Worm (Caenorhabditis elegans) whole organism, young adult: ENCODE data around the gene F09F9.5.

Experiments
- B0019.2 ChIP-seq: fragments of 200-800 bp; sonication (Bioruptor generic); conservative IDR thresholded peaks from 2 replicates; pipeline ENCODE4 v1.3.6; 2022; ENCODE audit warnings: missing genetic modification reagents, missing genetic modification characterization, missing compliant biosample characterization
- B0035.1 ChIP-seq: sonication (generic microtip); optimal IDR thresholded peaks from 2 replicates; lab custom pipeline; 2016; ENCODE audit warnings: missing genetic modification characterization, mild to moderate bottlenecking, missing compliant biosample characterization, missing genotype, missing genetic modification reagents
- F10E7.11 ChIP-seq: sonication (generic microtip); optimal IDR thresholded peaks from 2 replicates; lab custom pipeline; 2017; ENCODE audit warnings: mild to moderate bottlenecking, missing genetic modification characterization, moderate library complexity, missing compliant biosample characterization
- F22D6.2 ChIP-seq: sonication (generic microtip); optimal IDR thresholded peaks from 2 replicates; lab custom pipeline; 2016; ENCODE audit warnings: mild to moderate bottlenecking, missing genetic modification characterization, missing compliant biosample characterization
- F23B12.7 ChIP-seq: sonication (generic microtip); optimal IDR thresholded peaks from 2 replicates; lab custom pipeline; 2017; ENCODE audit warnings: missing genetic modification characterization, mild to moderate bottlenecking, missing compliant biosample characterization, antibody characterized with exemption, moderate library complexity; ENCODE audit not compliant: insufficient read depth
- F33H1.4 ChIP-seq: fragments of 200-800 bp; sonication (Bioruptor generic); IDR thresholded peaks from 2 replicates; pipeline ENCODE4 v1.3.6; 2022; ENCODE audit warnings: missing genetic modification reagents, missing genetic modification characterization, missing compliant biosample characterization
- F37B4.10 ChIP-seq: fragments of 200-800 bp; sonication (Bioruptor generic); IDR thresholded peaks from 2 replicates; pipeline ENCODE4 v1.3.6; 2022; ENCODE audit warnings: missing genetic modification characterization, missing compliant biosample characterization
- T26A5.8 ChIP-seq: sonication (generic microtip); optimal IDR thresholded peaks from 2 replicates; lab custom pipeline; 2016; ENCODE audit warnings: missing genetic modification characterization, missing compliant biosample characterization
- Y67H2A.10 ChIP-seq: fragments of 200-800 bp; sonication (Bioruptor generic); conservative IDR thresholded peaks from 2 replicates; pipeline ENCODE4 v1.3.6; 2022; ENCODE audit warnings: missing genetic modification reagents, missing genetic modification characterization, missing compliant biosample characterization
- ZK185.1 ChIP-seq: sonication (generic microtip); optimal IDR thresholded peaks from 2 replicates; lab custom pipeline; 2016; ENCODE audit warnings: mild to moderate bottlenecking, missing genetic modification characterization, missing compliant biosample characterization; ENCODE audit not compliant: poor library complexity, severe bottlenecking
- atf-7 ChIP-seq: sonication (generic microtip); optimal IDR thresholded peaks from 2 replicates; lab custom pipeline; 2017; ENCODE audit warnings: mild to moderate bottlenecking, missing genetic modification characterization, missing compliant biosample characterization
- attf-5 ChIP-seq: fragments of 200-800 bp; sonication (Bioruptor generic); optimal IDR thresholded peaks from 2 replicates; lab custom pipeline; 2018; ENCODE audit warnings: mild to moderate bottlenecking, missing genetic modification characterization, missing compliant biosample characterization
- cebp-1 ChIP-seq, 2 experiments: fragments of 200-800 bp in 1 of 2; sonication (Bioruptor generic) in 1 of 2; sonication (generic microtip) in 1 of 2; IDR thresholded peaks in 1 of 2; optimal IDR thresholded peaks in 1 of 2; 2 replicates each; pipeline versions ENCODE4 v1.3.6 to Lab custom; 2017 to 2022; ENCODE audit warnings: missing compliant biosample characterization in 2 of 2, missing genetic modification characterization in 2 of 2, mild to moderate bottlenecking in 1 of 2, missing genetic modification reagents in 1 of 2, moderate library complexity in 1 of 2
- cebp-2 ChIP-seq: fragments of 200-800 bp; sonication (Bioruptor generic); IDR thresholded peaks from 2 replicates; pipeline ENCODE4 v1.3.6; 2022; ENCODE audit warnings: missing genetic modification characterization, missing compliant biosample characterization
- ceh-100 ChIP-seq: fragments of 200-800 bp; sonication (Bioruptor generic); IDR thresholded peaks from 2 replicates; pipeline ENCODE4 v1.3.6; 2022; ENCODE audit warnings: missing genetic modification reagents, missing genetic modification characterization, missing compliant biosample characterization
- ceh-27 ChIP-seq: fragments of 200-800 bp; sonication (Bioruptor generic); optimal IDR thresholded peaks from 2 replicates; lab custom pipeline; 2018; ENCODE audit warnings: mild to moderate bottlenecking, missing genetic modification characterization, moderate library complexity, missing compliant biosample characterization
- ceh-58 ChIP-seq: fragments of 200-800 bp; sonication (Bioruptor generic); IDR thresholded peaks from 2 replicates; pipeline ENCODE4 v1.3.6; 2022; ENCODE audit warnings: missing genetic modification characterization, missing compliant biosample characterization
- ceh-79 ChIP-seq: sonication (generic microtip); optimal IDR thresholded peaks from 2 replicates; lab custom pipeline; 2017; ENCODE audit warnings: mild to moderate bottlenecking, missing genetic modification characterization, missing compliant biosample characterization
- dox-1 ChIP-seq: fragments of 200-800 bp; sonication (Bioruptor generic); IDR thresholded peaks from 2 replicates; pipeline ENCODE4 v1.3.6; 2022; ENCODE audit warnings: missing genetic modification reagents, missing genetic modification characterization, missing compliant biosample characterization
- egl-18 ChIP-seq: fragments of 200-800 bp; sonication (Bioruptor generic); IDR thresholded peaks from 2 replicates; pipeline ENCODE4 v1.3.6; 2022; ENCODE audit warnings: missing genetic modification reagents, missing genetic modification characterization, missing compliant biosample characterization
- egl-44 ChIP-seq: fragments of 200-800 bp; sonication (Bioruptor generic); IDR thresholded peaks from 2 replicates; pipeline ENCODE4 v1.3.6; 2022; ENCODE audit warnings: missing genetic modification reagents, missing genetic modification characterization, missing compliant biosample characterization
- egrh-3 ChIP-seq: fragments of 200-800 bp; sonication (Bioruptor generic); IDR thresholded peaks from 2 replicates; pipeline ENCODE4 v1.3.6; 2022; ENCODE audit warnings: missing genetic modification reagents, missing genetic modification characterization, missing compliant biosample characterization
- ekl-4 ChIP-seq: fragments of 200-800 bp; sonication (Bioruptor generic); IDR thresholded peaks from 2 replicates; pipeline ENCODE4 v1.3.6; 2022; ENCODE audit warnings: missing genetic modification reagents, missing genetic modification characterization, missing compliant biosample characterization
- ets-4 ChIP-seq: fragments of 200-800 bp; sonication (Bioruptor generic); optimal IDR thresholded peaks from 2 replicates; lab custom pipeline; 2018; ENCODE audit warnings: mild to moderate bottlenecking, missing genetic modification characterization, missing compliant biosample characterization
- him-1 ChIP-seq: sonication (generic microtip); optimal IDR thresholded peaks from 2 replicates; lab custom pipeline; 2016; ENCODE audit warnings: missing genotype, missing genetic modification reagents, missing genetic modification characterization, missing compliant biosample characterization
- hsf-1 ChIP-seq: fragments of 200-800 bp; sonication (Bioruptor generic); IDR thresholded peaks from 2 replicates; pipeline ENCODE4 v1.3.6; 2022; ENCODE audit warnings: missing genetic modification reagents, missing genetic modification characterization, missing compliant biosample characterization
- lag-1 ChIP-seq: fragments of 200-800 bp; sonication (Bioruptor generic); IDR thresholded peaks from 2 replicates; pipeline ENCODE4 v1.3.6; 2022; ENCODE audit warnings: missing genetic modification reagents, missing genetic modification characterization, missing compliant biosample characterization
- lin-35 ChIP-seq, 3 experiments: fragments of 150-350 bp in 2 of 3; sonication (generic microtip) in 1 of 3; optimal IDR thresholded peaks; 2 replicates each; lab custom pipeline; 2014 to 2018; ENCODE audit warnings: missing biosample characterization in 3 of 3, missing genetic modification characterization in 3 of 3, missing genetic modification reagents in 3 of 3
- lir-1 ChIP-seq: fragments of 200-800 bp; sonication (Bioruptor generic); conservative IDR thresholded peaks from 2 replicates; pipeline ENCODE4 v1.3.6; 2022; ENCODE audit warnings: missing genetic modification reagents, missing genetic modification characterization, missing compliant biosample characterization
- lsl-1 ChIP-seq: fragments of 200-800 bp; sonication (Bioruptor generic); optimal IDR thresholded peaks from 2 replicates; lab custom pipeline; 2018; ENCODE audit warnings: mild to moderate bottlenecking, missing genetic modification characterization, moderate library complexity, missing compliant biosample characterization
- lsy-27 ChIP-seq: sonication (generic microtip); optimal IDR thresholded peaks from 2 replicates; lab custom pipeline; 2017; ENCODE audit warnings: missing genetic modification characterization, mild to moderate bottlenecking, missing compliant biosample characterization, antibody characterized with exemption, missing genotype, borderline replicate concordance; ENCODE audit not compliant: insufficient read depth
- madf-10 ChIP-seq: sonication (generic microtip); optimal IDR thresholded peaks from 2 replicates; lab custom pipeline; 2016; ENCODE audit warnings: mild to moderate bottlenecking, missing genetic modification characterization, missing compliant biosample characterization
- madf-8 ChIP-seq: fragments of 200-800 bp; sonication (Bioruptor generic); conservative IDR thresholded peaks from 2 replicates; pipeline ENCODE4 v1.3.6; 2022; ENCODE audit warnings: missing genetic modification reagents, missing genetic modification characterization, missing compliant biosample characterization
- mel-28 ChIP-seq: sonication (generic microtip); optimal IDR thresholded peaks from 2 replicates; lab custom pipeline; 2016; ENCODE audit warnings: borderline replicate concordance, mild to moderate bottlenecking, missing genetic modification characterization, missing compliant biosample characterization
- mes-4 ChIP-seq: sonication (generic microtip); optimal IDR thresholded peaks from 2 replicates; lab custom pipeline; 2016; ENCODE audit warnings: missing genotype, missing genetic modification characterization, missing compliant biosample characterization
- nfya-1 ChIP-seq: sonication (generic microtip); optimal IDR thresholded peaks from 2 replicates; lab custom pipeline; 2017; ENCODE audit warnings: antibody characterized with exemption, missing compliant biosample characterization, missing genetic modification characterization, borderline replicate concordance; ENCODE audit not compliant: insufficient read depth
- nhr-179 ChIP-seq: sonication (generic microtip); optimal IDR thresholded peaks from 2 replicates; lab custom pipeline; 2016; ENCODE audit warnings: mild to moderate bottlenecking, missing genetic modification characterization, missing compliant biosample characterization
- nhr-27 ChIP-seq: fragments of 200-800 bp; sonication (Bioruptor generic); optimal IDR thresholded peaks from 2 replicates; lab custom pipeline; 2018; ENCODE audit warnings: mild to moderate bottlenecking, missing genetic modification characterization, moderate library complexity, missing compliant biosample characterization
- nhr-90 ChIP-seq: sonication (generic microtip); optimal IDR thresholded peaks from 2 replicates; lab custom pipeline; 2016; ENCODE audit warnings: missing genotype, mild to moderate bottlenecking, missing genetic modification characterization, missing compliant biosample characterization
- repo-1 ChIP-seq: sonication (generic microtip); optimal IDR thresholded peaks from 2 replicates; lab custom pipeline; 2017; ENCODE audit warnings: mild to moderate bottlenecking, missing genetic modification characterization, missing compliant biosample characterization
- rpc-1 ChIP-seq, 2 experiments: fragments of 150-350 bp in 1 of 2; sonication (generic microtip) in 1 of 2; optimal IDR thresholded peaks; 2 replicates each; lab custom pipeline; 2014 to 2018; ENCODE audit warnings: missing biosample characterization in 1 of 2, missing genetic modification characterization in 1 of 2, missing genetic modification reagents in 1 of 2, missing genotype in 1 of 2
- unc-130 ChIP-seq: sonication (generic microtip); optimal IDR thresholded peaks from 2 replicates; lab custom pipeline; 2016; ENCODE audit warnings: missing genetic modification reagents, missing genetic modification characterization, missing compliant biosample characterization
- zim-3 ChIP-seq: sonication (generic microtip); optimal IDR thresholded peaks from 2 replicates; lab custom pipeline; 2017; ENCODE audit warnings: mild to moderate bottlenecking, missing genetic modification characterization, moderate library complexity, missing compliant biosample characterization
- ztf-26 ChIP-seq: sonication (generic microtip); optimal IDR thresholded peaks from 2 replicates; lab custom pipeline; 2017; ENCODE audit warnings: missing genetic modification characterization, missing compliant biosample characterization
- ztf-28 ChIP-seq: fragments of 200-800 bp; sonication (Bioruptor generic); IDR thresholded peaks from 2 replicates; pipeline ENCODE4 v1.3.6; 2022; ENCODE audit warnings: missing genetic modification reagents, missing genetic modification characterization, missing compliant biosample characterization
- ztf-6 ChIP-seq: fragments of 200-800 bp; sonication (Bioruptor generic); IDR thresholded peaks from 2 replicates; pipeline ENCODE4 v1.3.6; 2022; ENCODE audit warnings: missing genetic modification reagents, missing genetic modification characterization, missing compliant biosample characterization

The F09F9.5 gene

ce11 chrX:4145051-4145826 lies 27.5 kb downstream of the F09F9.5 start (continued):
- TF ChIP-seq egl-44 (0 out of 2 replicates have a peak, but pooled peaks have one; percentile 53), ceh-58 (GFP tag; lab: Robert Waterston, UW) (no peak), Y67H2A.10 (GFP tag; lab: Robert Waterston, UW) (no peak), attf-5 (GFP tag; lab: Kevin White, UChicago) (no peak), hsf-1 (GFP tag; lab: Robert Waterston, UW) (no peak), ekl-4 (GFP tag; lab: Robert Waterston, UW) (0 out of 2 replicates have a peak, but pooled peaks have one; percentile 9), madf-10 (tag; lab: Kevin White, UChicago) (no peak), zim-3 (tag; lab: Kevin White, UChicago) (no peak), lsy-27 (no peak), unc-130 (GFP tag; lab: Kevin White, UChicago) (no peak), ceh-27 (GFP tag; lab: Kevin White, UChicago) (no peak), lag-1 (no peak), B0035.1 (tag; lab: Kevin White, UChicago) (no peak), nhr-179 (tag; lab: Kevin White, UChicago) (no peak), T26A5.8 (tag; lab: Kevin White, UChicago) (no peak), lin-35 (GFP tag; optimal IDR thresholded peaks at IDR 0.05; lab: Kevin White, UChicago) (no peak), madf-8 (GFP tag; lab: Robert Waterston, UW) (0 out of 2 replicates have a peak, but pooled peaks have one; percentile 3), lir-1 (GFP tag; lab: Robert Waterston, UW) (peak; percentile 22; the same call in 1 of the 2 replicates), lsl-1 (GFP tag; lab: Kevin White, UChicago) (no peak), ceh-79 (tag; lab: Kevin White, UChicago) (no peak), atf-7 (peak; percentile 57), ceh-100 (no peak), egrh-3 (GFP tag; lab: Robert Waterston, UW) (no peak), nhr-90 (tag; lab: Kevin White, UChicago) (peak; percentile 7), B0019.2 (GFP tag; lab: Robert Waterston, UW) (no peak), cebp-1 (GFP tag; IDR thresholded peaks at IDR 0.05; lab: Robert Waterston, UW) (no peak), cebp-1 (tag; optimal IDR thresholded peaks at IDR 0.05; lab: Kevin White, UChicago) (peak; percentile 76), ztf-26 (tag; lab: Kevin White, UChicago) (peak; percentile 43), cebp-2 (GFP tag; lab: Robert Waterston, UW) (no peak), F10E7.11 (tag; lab: Kevin White, UChicago) (no peak), ztf-28 (GFP tag; lab: Robert Waterston, UW) (no peak), egl-18 (GFP tag; lab: Robert Waterston, UW) (no peak), F37B4.10 (peak; percentile 74; the same call in 1 of the 2 replicates), mes-4 (tag; lab: Kevin White, UChicago) (no peak), nfya-1 (no peak), mel-28 (tag; lab: Kevin White, UChicago) (no peak), repo-1 (tag; lab: Kevin White, UChicago) (no peak), ZK185.1 (tag; lab: Kevin White, UChicago) (no peak), nhr-27 (no peak), ztf-6 (GFP tag; lab: Robert Waterston, UW) (0 out of 2 replicates have a peak, but pooled peaks have one; percentile 12), F22D6.2 (tag; lab: Kevin White, UChicago) (peak; percentile 54), him-1 (tag; lab: Kevin White, UChicago) (no peak), F33H1.4 (GFP tag; lab: Robert Waterston, UW) (no peak), rpc-1 (optimal IDR thresholded peaks at IDR 0.05; lab: Kevin White, UChicago) (no peak), rpc-1 (tag; optimal IDR thresholded peaks at IDR 0.05; lab: Kevin White, UChicago) (no peak), dox-1 (peak; percentile 35), ets-4 (GFP tag; lab: Kevin White, UChicago) (no peak), F23B12.7 (tag; lab: Kevin White, UChicago) (peak; percentile 38)
